Comparison of ENCODE assay signal across 1 fruit fly cellular context in genomic region chr3R:9260421-9260973, dm6.
A peak's percentile ranks its signal among the peaks of the same experiment; 100 is the strongest.
TF ChIP-seq lines count a peak whose summit lies in the region.

Gene ATP6AP2 (plus strand): TSS chr3R:9260638.

TF ChIP-seq in whole organism, embryonic, 481 proteins besides CTCF, POLR2A, EP300 and RAD21 (continued from another document):
- peak; percentile 4 for TF ChIP-seq zfh2 (GFP tag; optimal IDR thresholded peaks at IDR 0.05; lab: Kevin White, UChicago)
- no peak for TF ChIP-seq Trl (optimal IDR thresholded peaks at IDR 0.05; lab: Kevin White, UChicago)
- no peak for TF ChIP-seq Trl (GFP tag; optimal IDR thresholded peaks at IDR 0.05; lab: Kevin White, UChicago)
- peak; percentile 41 for TF ChIP-seq az2 (GFP tag; optimal IDR thresholded peaks at IDR 0.05; lab: Kevin White, UChicago)
